Worm (Caenorhabditis elegans): ENCODE results near the gene hlh-3.

hlh-3 gene

ce11 chrII:9061099-9061498 lies 25.3 kb upstream of the hlh-3 start, which contains the start of gene T24B8.3:
TSS of gene T24B8.3 (minus strand) at chrII:9061137.
- TF ChIP-seq nhr-43 (tag; optimal IDR thresholded peaks at IDR 0.05; ENCODE audit: poor library complexity, severe bottlenecking): no peak
- TF ChIP-seq nhr-11 (tag; optimal IDR thresholded peaks at IDR 0.05): no peak
- TF ChIP-seq nhr-28 (tag; optimal IDR thresholded peaks at IDR 0.05): no peak
- no peak for TF ChIP-seq ztf-11 (tag; optimal IDR thresholded peaks at IDR 0.05)
- TF ChIP-seq snpc-4 (tag; optimal IDR thresholded peaks at IDR 0.05): no peak
- TF ChIP-seq mdl-1 (tag; optimal IDR thresholded peaks at IDR 0.05): no peak
- TF ChIP-seq ztf-4 (tag; optimal IDR thresholded peaks at IDR 0.05): no peak
- TF ChIP-seq elt-2 (tag; optimal IDR thresholded peaks at IDR 0.05): no peak
- TF ChIP-seq nhr-23 (tag; optimal IDR thresholded peaks at IDR 0.05): peak; percentile 53
- no peak for TF ChIP-seq ceh-82 (tag; optimal IDR thresholded peaks at IDR 0.05)
- TF ChIP-seq pha-4 (tag; optimal IDR thresholded peaks at IDR 0.05): peak; percentile 72
- TF ChIP-seq egl-27 (tag; optimal IDR thresholded peaks at IDR 0.05): no peak
- TF ChIP-seq sea-2 (GFP tag; optimal IDR thresholded peaks at IDR 0.05): no peak
- TF ChIP-seq R02D3.7 (tag; optimal IDR thresholded peaks at IDR 0.05): no peak
- no peak for TF ChIP-seq daf-12 (tag; optimal IDR thresholded peaks at IDR 0.05)

- no peak for TF ChIP-seq nhr-28 (tag; optimal IDR thresholded peaks at IDR 0.05)
- TF ChIP-seq tbx-2 (tag; optimal IDR thresholded peaks at IDR 0.05): peak; percentile 15
- TF ChIP-seq fos-1 (tag; optimal IDR thresholded peaks at IDR 0.05): no peak
- no peak for TF ChIP-seq nhr-43 (tag; optimal IDR thresholded peaks at IDR 0.05; ENCODE audit: poor library complexity, severe bottlenecking)
- TF ChIP-seq ztf-4 (tag; optimal IDR thresholded peaks at IDR 0.05): no peak
- TF ChIP-seq fkh-10 (GFP tag; optimal IDR thresholded peaks at IDR 0.05): no peak
- TF ChIP-seq ceh-28 (tag; optimal IDR thresholded peaks at IDR 0.05): no peak
- TF ChIP-seq jun-1 (tag; optimal IDR thresholded peaks at IDR 0.05): peak; percentile 62
- peak; percentile 70 for TF ChIP-seq nhr-11 (tag; optimal IDR thresholded peaks at IDR 0.05)
- no peak for TF ChIP-seq nhr-77 (tag; optimal IDR thresholded peaks at IDR 0.05)
- peak; percentile 89 for TF ChIP-seq lin-39 (tag; optimal IDR thresholded peaks at IDR 0.05)
- TF ChIP-seq fkh-2 (tag; optimal IDR thresholded peaks at IDR 0.05): peak; percentile 41
- TF ChIP-seq nfya-1 (tag; optimal IDR thresholded peaks at IDR 0.05; ENCODE audit: insufficient read depth): peak; percentile 79
- peak; percentile 42 for TF ChIP-seq nhr-25 (tag; optimal IDR thresholded peaks at IDR 0.05)
- TF ChIP-seq elt-2 (tag; optimal IDR thresholded peaks at IDR 0.05): peak; percentile 63
- TF ChIP-seq sea-2 (GFP tag; optimal IDR thresholded peaks at IDR 0.05): peak; percentile 88
- no peak for TF ChIP-seq aly-2 (tag; optimal IDR thresholded peaks at IDR 0.05)
- TF ChIP-seq ceh-82 (tag; optimal IDR thresholded peaks at IDR 0.05): no peak
- peak; percentile 48 for TF ChIP-seq pqm-1 (tag; optimal IDR thresholded peaks at IDR 0.05)
- TF ChIP-seq lin-15B (tag; optimal IDR thresholded peaks at IDR 0.05): peak; percentile 68
- TF ChIP-seq hmg-11 (tag; optimal IDR thresholded peaks at IDR 0.05): peak; percentile 77
- TF ChIP-seq egl-5 (tag; optimal IDR thresholded peaks at IDR 0.05): no peak
- peak; percentile 39 for TF ChIP-seq nhr-23 (tag; optimal IDR thresholded peaks at IDR 0.05)
- TF ChIP-seq nhr-237 (tag; optimal IDR thresholded peaks at IDR 0.05): no peak
- no peak for TF ChIP-seq elt-1 (tag; optimal IDR thresholded peaks at IDR 0.05)
- TF ChIP-seq pha-4 (tag; optimal IDR thresholded peaks at IDR 0.05): peak; percentile 85
- no peak for TF ChIP-seq skn-1 (tag; optimal IDR thresholded peaks at IDR 0.05)
Measured at ce11 chrII:9061557-9062183, 24.7 kb upstream of the hlh-3 start.

- TF ChIP-seq lin-39 (tag; optimal IDR thresholded peaks at IDR 0.05) (no peak), nhr-25 (tag; optimal IDR thresholded peaks at IDR 0.05) (peak; percentile 56), nhr-23 (tag; optimal IDR thresholded peaks at IDR 0.05) (peak; percentile 43), nhr-237 (tag; optimal IDR thresholded peaks at IDR 0.05) (no peak)
Measured at ce11 chrII:9062261-9062948, 24.0 kb upstream of the hlh-3 start.

- TF ChIP-seq pha-4 (tag; optimal IDR thresholded peaks at IDR 0.05) (peak; percentile 54), ztf-11 (tag; optimal IDR thresholded peaks at IDR 0.05) (no peak)
Measured at ce11 chrII:9063350-9063749, 23.1 kb upstream of the hlh-3 start.

- TF ChIP-seq nhr-25 (tag; optimal IDR thresholded peaks at IDR 0.05) (peak; percentile 54), elt-1 (tag; optimal IDR thresholded peaks at IDR 0.05) (peak; percentile 94), unc-62 (GFP tag; optimal IDR thresholded peaks at IDR 0.05) (no peak)
Measured at ce11 chrII:9064437-9064836, 22.0 kb upstream of the hlh-3 start.
